Fruit fly (Drosophila melanogaster) whole organism, pupa: Measurements from ENCODE around the gene Ddx56.

ENCODE experiments used
- CG10348 ChIP-seq: fragments of 200-800 bp; sonication (Bioruptor generic); IDR thresholded peaks from 2 replicates; pipeline ENCODE4 v1.3.6; 2022; ENCODE audit warnings: missing biosample characterization, missing genetic modification characterization
- CG12605 ChIP-seq: fragments of 200-800 bp; sonication (Bioruptor generic); IDR thresholded peaks from 2 replicates; pipeline ENCODE4 v1.3.6; 2022; ENCODE audit warnings: missing biosample characterization, missing genetic modification characterization
- CG13204 ChIP-seq: fragments of 200-800 bp; sonication (Bioruptor generic); optimal IDR thresholded peaks from 2 replicates; lab custom pipeline; 2018; ENCODE audit warnings: missing biosample characterization, mild to moderate bottlenecking, missing genetic modification characterization, moderate library complexity
- CG14655 ChIP-seq: fragments of 200-800 bp; sonication (Bioruptor generic); optimal IDR thresholded peaks from 3 replicates; lab custom pipeline; 2017; ENCODE audit warnings: mild to moderate bottlenecking, missing biosample characterization, missing genetic modification reagents, missing genetic modification characterization
- CG15710 ChIP-seq: fragments of 200-800 bp; sonication (Bioruptor generic); optimal IDR thresholded peaks from 2 replicates; lab custom pipeline; 2018; ENCODE audit warnings: missing biosample characterization, mild to moderate bottlenecking, missing genetic modification characterization, moderate library complexity
- CG17806 ChIP-seq: fragments of 200-800 bp; sonication (Bioruptor generic); optimal IDR thresholded peaks from 2 replicates; lab custom pipeline; 2018; ENCODE audit warnings: missing biosample characterization, mild to moderate bottlenecking, missing genetic modification characterization, moderate library complexity
- CG32121 ChIP-seq: fragments of 200-800 bp; sonication (Bioruptor generic); IDR thresholded peaks from 2 replicates; pipeline ENCODE4 v1.3.6; 2022; ENCODE audit warnings: missing biosample characterization, missing genetic modification characterization
- CG34367 ChIP-seq: fragments of 200-800 bp; sonication (Bioruptor generic); optimal IDR thresholded peaks from 2 replicates; lab custom pipeline; 2018; ENCODE audit warnings: missing biosample characterization, mild to moderate bottlenecking, missing genetic modification characterization
- CG4496 ChIP-seq: fragments of 200-800 bp; sonication (Bioruptor generic); IDR thresholded peaks from 3 replicates; pipeline ENCODE4 v1.3.6; 2022; ENCODE audit warnings: missing biosample characterization, missing genetic modification characterization
- CG8159 ChIP-seq: fragments of 200-800 bp; sonication (Bioruptor generic); optimal IDR thresholded peaks from 3 replicates; lab custom pipeline; 2018; ENCODE audit warnings: missing biosample characterization, mild to moderate bottlenecking, missing genetic modification characterization, moderate library complexity
- CG8301 ChIP-seq: fragments of 200-800 bp; sonication (Bioruptor generic); optimal IDR thresholded peaks from 2 replicates; lab custom pipeline; 2018; ENCODE audit warnings: missing biosample characterization, mild to moderate bottlenecking, missing genetic modification characterization
- CG9948 ChIP-seq: fragments of 200-800 bp; sonication (Bioruptor generic); optimal IDR thresholded peaks from 2 replicates; lab custom pipeline; 2018; ENCODE audit warnings: missing biosample characterization, mild to moderate bottlenecking, missing genetic modification characterization, moderate library complexity
- D1 ChIP-seq: fragments of 200-800 bp; sonication (Bioruptor generic); optimal IDR thresholded peaks from 2 replicates; lab custom pipeline; 2018; ENCODE audit warnings: missing biosample characterization, mild to moderate bottlenecking, missing genetic modification characterization, moderate library complexity
- EcR ChIP-seq: fragments of 200-800 bp; sonication (Bioruptor generic); optimal IDR thresholded peaks from 3 replicates; lab custom pipeline; 2019; ENCODE audit warnings: missing biosample characterization, missing genetic modification characterization, mild to moderate bottlenecking, moderate library complexity, missing genetic modification reagents
- Ets98B ChIP-seq: fragments of 200-800 bp; sonication (Bioruptor generic); IDR thresholded peaks from 2 replicates; pipeline ENCODE4 v1.3.6; 2022; ENCODE audit warnings: missing biosample characterization, missing genetic modification characterization
- Pif1A ChIP-seq: fragments of 200-800 bp; sonication (Bioruptor generic); optimal IDR thresholded peaks from 3 replicates; lab custom pipeline; 2016; ENCODE audit warnings: missing biosample characterization, missing genetic modification characterization
- Pif1B ChIP-seq: fragments of 200-800 bp; sonication (Bioruptor generic); optimal IDR thresholded peaks from 3 replicates; lab custom pipeline; 2016; ENCODE audit warnings: missing biosample characterization, missing genetic modification characterization
- Snoo ChIP-seq: fragments of 200-800 bp; sonication (Bioruptor generic); optimal IDR thresholded peaks from 3 replicates; lab custom pipeline; 2017; ENCODE audit warnings: missing biosample characterization, mild to moderate bottlenecking, missing genetic modification characterization, inconsistent platforms
- fd96Ca ChIP-seq: fragments of 200-800 bp; sonication (Bioruptor generic); IDR thresholded peaks from 3 replicates; pipeline ENCODE4 v1.3.6; 2022; ENCODE audit warnings: missing biosample characterization, missing genetic modification characterization
- gl ChIP-seq: fragments of 200-800 bp; sonication (Bioruptor generic); optimal IDR thresholded peaks from 2 replicates; lab custom pipeline; 2018; ENCODE audit warnings: missing biosample characterization, mild to moderate bottlenecking, missing genetic modification characterization
- rn ChIP-seq: fragments of 200-800 bp; sonication (Bioruptor generic); IDR thresholded peaks from 2 replicates; pipeline ENCODE4 v1.3.6; 2022; ENCODE audit warnings: missing biosample characterization, missing genetic modification characterization

Ddx56 gene

DNA sequence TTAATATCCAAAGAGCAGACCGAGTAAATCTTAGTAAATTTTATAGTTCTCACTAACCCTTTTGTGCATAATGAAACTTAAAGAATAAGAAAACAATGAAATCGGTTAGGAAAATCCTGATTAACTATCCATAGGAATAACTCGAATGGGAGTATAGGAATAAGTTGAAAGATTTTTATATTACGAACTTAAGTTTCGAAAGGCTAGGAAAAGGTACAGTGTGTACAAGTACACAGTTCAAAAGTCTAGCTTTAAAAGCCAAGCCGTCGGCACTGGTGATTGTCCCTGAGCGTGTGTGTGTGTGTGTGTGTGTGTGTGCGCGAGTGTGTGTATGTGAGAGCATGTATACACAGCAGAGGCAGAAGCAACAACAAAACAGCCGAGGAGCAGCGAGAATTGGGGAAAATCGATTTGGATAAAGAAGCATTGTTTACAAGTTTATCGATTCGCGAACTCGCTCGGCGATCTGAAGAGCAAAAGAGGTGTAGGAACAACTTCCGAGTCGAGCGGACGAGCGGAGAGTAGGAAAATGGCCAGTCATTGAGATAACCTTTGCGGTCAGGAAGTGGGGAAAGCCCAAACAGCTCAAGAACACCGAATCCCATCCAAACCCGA, 36.4 kb downstream of the Ddx56 start:
- TF ChIP-seq Snoo (no peak), CG17806 (tag; lab: Kevin White, UChicago) (no peak), CG8159 (tag; lab: Kevin White, UChicago) (no peak), CG32121 (GFP tag; lab: Robert Waterston, UW) (no peak), CG4496 (GFP tag; lab: Robert Waterston, UW) (no peak), CG8301 (no peak), D1 (tag; lab: Kevin White, UChicago) (no peak), CG15710 (tag; lab: Kevin White, UChicago) (no peak), Ets98B (GFP tag; lab: Robert Waterston, UW) (no peak), Pif1A (no peak), fd96Ca (GFP tag; lab: Robert Waterston, UW) (no peak), rn (no peak), CG13204 (GFP tag; lab: Kevin White, UChicago) (no peak), CG12605 (GFP tag; lab: Robert Waterston, UW) (no peak), CG10348 (GFP tag; lab: Robert Waterston, UW) (no peak), EcR (no peak), gl (tag; lab: Kevin White, UChicago) (no peak), CG9948 (no peak), CG14655 (GFP tag; lab: Kevin White, UChicago) (no peak)

DNA sequence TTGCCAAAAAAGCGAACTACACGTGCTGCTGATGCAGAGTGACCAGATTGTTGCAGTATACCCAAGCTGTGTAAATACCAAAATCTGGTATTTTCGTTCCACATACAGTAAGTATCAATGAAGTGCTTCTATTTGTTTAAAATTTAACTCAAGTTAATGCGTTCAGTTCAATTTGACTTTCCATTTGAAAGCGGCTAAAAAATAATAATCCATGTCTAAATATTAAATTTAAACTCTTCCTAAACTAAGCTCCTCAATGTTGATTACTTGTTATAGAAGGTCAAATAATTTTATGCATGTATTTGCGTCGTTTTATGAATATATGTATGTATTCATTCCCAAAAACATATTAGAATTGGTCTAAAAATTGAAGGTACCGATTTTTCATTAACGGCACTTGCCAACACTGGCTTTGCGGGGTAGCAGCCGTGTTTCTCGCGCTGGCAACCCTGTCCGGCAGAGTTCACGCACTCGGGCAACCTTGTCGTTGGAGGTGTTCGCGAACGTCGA, 37.9 kb downstream of the Ddx56 start, which contains the start of the genes peng and sol:
peng (minus strand) TSS at position 44 of the 510 bp plus-strand sequence.
sol (plus strand) TSS at position 481 of the 510 bp plus-strand sequence.
- TF ChIP-seq CG8301 (peak; percentile 57), EcR (peak; percentile 30), Pif1A (no peak), CG17806 (tag; lab: Kevin White, UChicago) (peak; percentile 54), CG14655 (GFP tag; lab: Kevin White, UChicago) (no peak), CG34367 (peak; percentile 63), CG10348 (GFP tag; lab: Robert Waterston, UW) (0 out of 2 replicates have a peak, but pooled peaks have one; percentile 13), CG32121 (GFP tag; lab: Robert Waterston, UW) (no peak; the same call in 1 of the 2 replicates), D1 (tag; lab: Kevin White, UChicago) (no peak), gl (tag; lab: Kevin White, UChicago) (no peak), CG12605 (GFP tag; lab: Robert Waterston, UW) (no peak), CG13204 (GFP tag; lab: Kevin White, UChicago) (no peak), CG4496 (GFP tag; lab: Robert Waterston, UW) (peak; percentile 65; the same call in 2 of the 3 replicates), Pif1B (GFP tag; lab: Kevin White, UChicago) (peak; percentile 55), fd96Ca (GFP tag; lab: Robert Waterston, UW) (peak; percentile 45; the same call in 2 of the 3 replicates), CG15710 (tag; lab: Kevin White, UChicago) (peak; percentile 62), CG8159 (tag; lab: Kevin White, UChicago) (peak; percentile 68), Ets98B (GFP tag; lab: Robert Waterston, UW) (peak; percentile 23; the same call in 1 of the 2 replicates), Snoo (peak; percentile 70), CG9948 (peak; percentile 54), rn (no peak)

DNA sequence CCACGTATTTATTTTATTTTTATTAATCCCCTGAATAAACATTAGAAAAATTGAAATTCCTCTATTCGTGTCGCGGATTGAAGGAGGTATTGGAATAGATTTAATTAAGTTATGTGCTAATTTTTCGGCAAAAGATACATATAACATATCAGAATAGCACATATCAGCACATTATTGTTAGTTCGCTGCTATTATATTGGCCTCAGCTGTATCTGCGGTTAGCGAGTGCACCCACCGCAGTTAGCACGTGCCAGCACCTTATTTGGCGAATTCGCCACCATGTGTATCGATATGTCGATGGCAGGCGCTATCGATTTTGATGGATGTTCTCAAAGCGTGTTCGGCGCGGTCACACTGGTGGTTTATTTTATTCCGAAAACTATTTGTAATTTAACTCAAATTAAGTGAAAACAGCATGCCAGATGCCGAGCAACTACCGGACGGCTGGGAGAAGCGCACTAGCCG, 42.7 kb downstream of the Ddx56 start, which contains the start of gene dod:
dod (plus strand) TSS at position 323 of the 465 bp plus-strand sequence.
- peak; percentile 47 for TF ChIP-seq CG8301
- TF ChIP-seq rn: no peak
- no peak for TF ChIP-seq D1 (tag; lab: Kevin White, UChicago)
- TF ChIP-seq Ets98B (GFP tag; lab: Robert Waterston, UW): peak; percentile 63; the same call in 1 of the 2 replicates
- TF ChIP-seq CG32121 (GFP tag; lab: Robert Waterston, UW): no peak
- peak; percentile 51 for TF ChIP-seq CG17806 (tag; lab: Kevin White, UChicago)
- TF ChIP-seq CG8159 (tag; lab: Kevin White, UChicago): peak; percentile 39
- peak; percentile 36 for TF ChIP-seq CG34367
- TF ChIP-seq CG9948: peak; percentile 40
- peak; percentile 71 for TF ChIP-seq CG4496 (GFP tag; lab: Robert Waterston, UW)
- TF ChIP-seq Pif1B (GFP tag; lab: Kevin White, UChicago): peak; percentile 54
- TF ChIP-seq CG12605 (GFP tag; lab: Robert Waterston, UW): 0 out of 2 replicates have a peak, but pooled peaks have one; percentile 10
- TF ChIP-seq gl (tag; lab: Kevin White, UChicago): no peak
- TF ChIP-seq CG15710 (tag; lab: Kevin White, UChicago): peak; percentile 36
- peak; percentile 36 for TF ChIP-seq Snoo
- TF ChIP-seq CG13204 (GFP tag; lab: Kevin White, UChicago): no peak
- TF ChIP-seq CG14655 (GFP tag; lab: Kevin White, UChicago): no peak
- 0 out of 3 replicates have a peak, but pooled peaks have one; percentile 8 for TF ChIP-seq fd96Ca (GFP tag; lab: Robert Waterston, UW)

DNA sequence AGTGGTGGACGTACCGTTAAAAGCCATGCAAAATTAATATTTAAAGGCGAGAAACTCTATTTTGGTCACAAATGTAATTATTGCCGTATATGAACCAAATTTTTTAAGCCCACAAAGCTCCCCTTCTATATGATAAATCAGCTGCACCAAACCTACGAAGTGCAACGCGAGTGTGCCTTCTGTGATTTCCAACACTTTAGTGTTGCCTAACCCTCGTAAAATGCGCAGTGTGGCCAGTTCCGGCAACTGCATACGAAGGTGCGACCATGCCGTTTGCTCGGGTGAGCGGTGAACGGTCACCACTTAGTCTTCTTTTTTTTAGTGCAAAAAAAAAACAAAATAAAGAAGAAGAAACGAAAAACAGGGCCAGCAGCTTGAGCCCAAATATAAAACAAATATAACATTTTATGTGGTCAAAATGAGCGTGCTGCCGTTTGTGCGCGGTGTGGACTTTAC, 48.2 kb downstream of the Ddx56 start, which contains the start of the genes tty and fliI:
tty (minus strand) TSS at position 201 of the 456 bp plus-strand sequence.
fliI (plus strand) TSS at position 266 of the 456 bp plus-strand sequence.
- TF ChIP-seq Pif1A (peak; percentile 91), Pif1B (GFP tag; lab: Kevin White, UChicago) (peak; percentile 87), CG15710 (tag; lab: Kevin White, UChicago) (peak; percentile 87), CG17806 (tag; lab: Kevin White, UChicago) (peak; percentile 80), CG9948 (peak; percentile 73), CG12605 (GFP tag; lab: Robert Waterston, UW) (peak; percentile 94), CG14655 (GFP tag; lab: Kevin White, UChicago) (peak; percentile 89), CG13204 (GFP tag; lab: Kevin White, UChicago) (peak; percentile 92), gl (tag; lab: Kevin White, UChicago) (peak; percentile 96), CG10348 (GFP tag; lab: Robert Waterston, UW) (peak; percentile 81; the same call in 1 of the 2 replicates), fd96Ca (GFP tag; lab: Robert Waterston, UW) (peak; percentile 97), CG4496 (GFP tag; lab: Robert Waterston, UW) (peak; percentile 97), EcR (peak; percentile 53), Snoo (peak; percentile 74), CG34367 (peak; percentile 91), CG8159 (tag; lab: Kevin White, UChicago) (peak; percentile 85), D1 (tag; lab: Kevin White, UChicago) (no peak), rn (peak; percentile 87), Ets98B (GFP tag; lab: Robert Waterston, UW) (peak; percentile 94), CG32121 (GFP tag; lab: Robert Waterston, UW) (peak; percentile 94), CG8301 (peak; percentile 83)
